Worm (Caenorhabditis elegans) whole organism, late embryonic: ENCODE data around the gene Y69H2.15.

Experiments used
- C38D4.7 ChIP-seq: fragments of 200-800 bp; sonication (Bioruptor generic); optimal IDR thresholded peaks from 2 replicates; lab custom pipeline; 2018; ENCODE audit warnings: mild to moderate bottlenecking, missing genetic modification characterization, moderate library complexity, missing compliant biosample characterization
- F13H6.1 ChIP-seq: sonication (generic microtip); optimal IDR thresholded peaks from 2 replicates; lab custom pipeline; 2016; ENCODE audit warnings: missing genetic modification characterization, missing compliant biosample characterization
- ahr-1 ChIP-seq: sonication (generic microtip); optimal IDR thresholded peaks from 2 replicates; lab custom pipeline; 2016; ENCODE audit warnings: missing genetic modification characterization, missing compliant biosample characterization
- ceh-18 ChIP-seq: sonication (generic microtip); optimal IDR thresholded peaks from 2 replicates; lab custom pipeline; 2016; ENCODE audit warnings: missing genetic modification characterization, missing compliant biosample characterization
- ceh-22 ChIP-seq: sonication (generic microtip); optimal IDR thresholded peaks from 2 replicates; lab custom pipeline; 2017; ENCODE audit warnings: missing biosample characterization, missing genetic modification characterization
- ceh-24 ChIP-seq: sonication (generic microtip); optimal IDR thresholded peaks from 2 replicates; lab custom pipeline; 2016; ENCODE audit warnings: mild to moderate bottlenecking, missing genetic modification characterization, missing compliant biosample characterization
- ceh-31 ChIP-seq: sonication (generic microtip); optimal IDR thresholded peaks from 2 replicates; lab custom pipeline; 2016; ENCODE audit warnings: missing genetic modification characterization, missing compliant biosample characterization
- ceh-34 ChIP-seq: sonication (generic microtip); optimal IDR thresholded peaks from 2 replicates; lab custom pipeline; 2016; ENCODE audit warnings: mild to moderate bottlenecking, missing genetic modification characterization, missing compliant biosample characterization
- ceh-48 ChIP-seq: sonication (generic microtip); optimal IDR thresholded peaks from 2 replicates; lab custom pipeline; 2016; ENCODE audit warnings: missing genetic modification characterization, inconsistent platforms, missing compliant biosample characterization
- ceh-6 ChIP-seq: fragments of 200-800 bp; sonication (Bioruptor generic); optimal IDR thresholded peaks from 2 replicates; lab custom pipeline; 2018; ENCODE audit warnings: mild to moderate bottlenecking, missing genetic modification characterization, missing compliant biosample characterization
- ceh-9 ChIP-seq: sonication (generic microtip); optimal IDR thresholded peaks from 2 replicates; lab custom pipeline; 2016; ENCODE audit warnings: mild to moderate bottlenecking, missing genetic modification characterization, inconsistent platforms, missing compliant biosample characterization
- che-1 ChIP-seq: sonication (generic microtip); optimal IDR thresholded peaks from 2 replicates; lab custom pipeline; 2016; ENCODE audit warnings: mild to moderate bottlenecking, missing genetic modification characterization, missing compliant biosample characterization
- dmd-4 ChIP-seq: sonication (generic microtip); optimal IDR thresholded peaks from 2 replicates; lab custom pipeline; 2016; ENCODE audit warnings: borderline replicate concordance, missing genetic modification characterization, missing compliant biosample characterization
- dve-1 ChIP-seq: sonication (generic microtip); optimal IDR thresholded peaks from 2 replicates; lab custom pipeline; 2017; ENCODE audit warnings: antibody characterized with exemption, mild to moderate bottlenecking, missing genetic modification characterization, missing compliant biosample characterization
- elt-2 ChIP-seq: sonication (generic microtip); optimal IDR thresholded peaks from 2 replicates; lab custom pipeline; 2016; ENCODE audit warnings: missing genetic modification reagents, missing genetic modification characterization, missing compliant biosample characterization
- elt-4 ChIP-seq: sonication (generic microtip); optimal IDR thresholded peaks from 2 replicates; lab custom pipeline; 2016; ENCODE audit warnings: missing genetic modification characterization, missing compliant biosample characterization
- ets-4 ChIP-seq: sonication (generic microtip); optimal IDR thresholded peaks from 2 replicates; lab custom pipeline; 2016; ENCODE audit warnings: missing genetic modification characterization, missing compliant biosample characterization
- fax-1 ChIP-seq: sonication (generic microtip); optimal IDR thresholded peaks from 2 replicates; lab custom pipeline; 2016; ENCODE audit warnings: missing genotype, missing genetic modification characterization, missing compliant biosample characterization
- hlh-13 ChIP-seq: fragments of 200-800 bp; sonication (Bioruptor generic); optimal IDR thresholded peaks from 2 replicates; lab custom pipeline; 2018; ENCODE audit warnings: mild to moderate bottlenecking, missing genetic modification characterization, missing compliant biosample characterization
- hlh-30 ChIP-seq: sonication (generic microtip); optimal IDR thresholded peaks from 2 replicates; lab custom pipeline; 2017; ENCODE audit warnings: antibody characterized with exemption, missing genetic modification characterization, missing compliant biosample characterization; ENCODE audit not compliant: insufficient read depth
- lim-6 ChIP-seq: sonication (generic microtip); optimal IDR thresholded peaks from 2 replicates; lab custom pipeline; 2016; ENCODE audit warnings: missing genetic modification characterization, missing compliant biosample characterization
- madf-2 ChIP-seq: sonication (generic microtip); optimal IDR thresholded peaks from 2 replicates; lab custom pipeline; 2017; ENCODE audit warnings: missing genetic modification characterization, missing compliant biosample characterization
- nhr-11 ChIP-seq: fragments of 150-350 bp; optimal IDR thresholded peaks from 2 replicates; lab custom pipeline; 2014; ENCODE audit warnings: missing biosample characterization, missing genetic modification characterization
- nhr-232 ChIP-seq: sonication (generic microtip); optimal IDR thresholded peaks from 2 replicates; lab custom pipeline; 2016; ENCODE audit warnings: missing genetic modification characterization, missing compliant biosample characterization
- odd-2 ChIP-seq: sonication (generic microtip); optimal IDR thresholded peaks from 2 replicates; lab custom pipeline; 2017; ENCODE audit warnings: antibody characterized with exemption, mild to moderate bottlenecking, missing genetic modification characterization, missing compliant biosample characterization
- pat-9 ChIP-seq: fragments of 200-800 bp; sonication (Bioruptor generic); optimal IDR thresholded peaks from 2 replicates; lab custom pipeline; 2018; ENCODE audit warnings: mild to moderate bottlenecking, missing genetic modification characterization, moderate library complexity, missing compliant biosample characterization
- pha-4 ChIP-seq: fragments of 150-350 bp; optimal IDR thresholded peaks from 2 replicates; lab custom pipeline; 2018; ENCODE audit warnings: missing biosample characterization, missing genetic modification reagents, missing genetic modification characterization
- pqm-1 ChIP-seq: sonication (generic microtip); optimal IDR thresholded peaks from 2 replicates; lab custom pipeline; 2016; ENCODE audit warnings: missing genetic modification characterization, missing compliant biosample characterization
- pros-1 ChIP-seq: fragments of 150-350 bp; optimal IDR thresholded peaks from 2 replicates; lab custom pipeline; 2014; ENCODE audit warnings: missing biosample characterization, missing genetic modification reagents, missing genetic modification characterization
- ref-2 ChIP-seq: sonication (generic microtip); optimal IDR thresholded peaks from 2 replicates; lab custom pipeline; 2016; ENCODE audit warnings: missing genetic modification characterization, missing compliant biosample characterization
- rnt-1 ChIP-seq: sonication (generic microtip); optimal IDR thresholded peaks from 2 replicates; lab custom pipeline; 2016; ENCODE audit warnings: missing genetic modification characterization, missing compliant biosample characterization
- sdc-2 ChIP-seq: sonication (generic microtip); optimal IDR thresholded peaks from 2 replicates; lab custom pipeline; 2016; ENCODE audit warnings: missing genotype, missing genetic modification characterization, missing compliant biosample characterization
- sox-2 ChIP-seq: fragments of 200-800 bp; sonication (Bioruptor generic); IDR thresholded peaks from 2 replicates; pipeline ENCODE4 v1.3.6; 2022; ENCODE audit warnings: missing genetic modification reagents, missing genetic modification characterization, missing compliant biosample characterization
- tbx-2 ChIP-seq: sonication (generic microtip); optimal IDR thresholded peaks from 2 replicates; lab custom pipeline; 2016; ENCODE audit warnings: missing genetic modification characterization, missing compliant biosample characterization
- ttx-3 ChIP-seq: sonication (generic microtip); optimal IDR thresholded peaks from 2 replicates; lab custom pipeline; 2016; ENCODE audit warnings: missing genetic modification reagents, missing genetic modification characterization, missing compliant biosample characterization
- unc-3 ChIP-seq, 2 experiments: fragments of 200-800 bp in 1 of 2; sonication (Bioruptor generic) in 1 of 2; sonication (generic microtip) in 1 of 2; conservative IDR thresholded peaks in 1 of 2; optimal IDR thresholded peaks in 1 of 2; 2 replicates each; pipeline versions ENCODE4 v1.3.6 to Lab custom; 2016 to 2022; ENCODE audit warnings: missing compliant biosample characterization in 2 of 2, missing genetic modification characterization in 2 of 2, missing genetic modification reagents in 1 of 2
- unc-42 ChIP-seq: sonication (generic microtip); optimal IDR thresholded peaks from 2 replicates; lab custom pipeline; 2016; ENCODE audit warnings: missing genotype, missing genetic modification characterization, missing compliant biosample characterization
- unc-55 ChIP-seq: sonication (generic microtip); optimal IDR thresholded peaks from 2 replicates; lab custom pipeline; 2017; ENCODE audit warnings: missing biosample characterization, missing genetic modification reagents, missing genetic modification characterization
- unc-86 ChIP-seq: sonication (generic microtip); optimal IDR thresholded peaks from 2 replicates; lab custom pipeline; 2016; ENCODE audit warnings: missing genetic modification characterization, missing compliant biosample characterization
- zip-5 ChIP-seq: sonication (generic microtip); optimal IDR thresholded peaks from 2 replicates; lab custom pipeline; 2016; ENCODE audit warnings: missing genetic modification characterization, missing compliant biosample characterization

The Y69H2.15 gene

DNA sequence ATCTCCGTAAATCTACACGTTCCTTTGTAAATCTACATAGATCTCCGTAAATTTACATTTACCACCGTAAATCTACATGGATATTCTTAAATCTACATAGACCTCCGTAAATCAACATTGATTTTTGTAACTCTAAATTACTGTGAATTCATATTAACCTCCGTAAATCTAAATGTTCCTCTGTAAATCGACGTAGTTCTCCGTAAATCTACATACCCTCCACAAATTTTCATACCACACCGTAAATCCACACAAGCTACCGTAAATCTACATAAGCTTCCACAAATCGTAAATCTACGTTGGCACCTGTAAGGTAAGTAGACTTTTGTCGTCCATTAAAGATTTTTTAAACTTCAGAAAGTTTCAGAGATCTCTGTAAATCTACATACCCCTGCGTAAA is 41.6 kb downstream of the Y69H2.15 start:
- TF ChIP-seq zip-5 (tag; lab: Kevin White, UChicago) (no peak), che-1 (no peak), sdc-2 (no peak), ceh-34 (tag; lab: Kevin White, UChicago) (no peak), ceh-22 (tag; lab: Kevin White, UChicago) (no peak), ceh-48 (no peak), nhr-232 (no peak), ttx-3 (no peak), unc-3 (GFP tag; conservative IDR thresholded peaks at IDR 0.05; lab: Robert Waterston, UW) (no peak), unc-3 (tag; optimal IDR thresholded peaks at IDR 0.05; lab: Kevin White, UChicago) (no peak), ceh-9 (no peak), elt-4 (tag; lab: Kevin White, UChicago) (no peak), elt-2 (tag; lab: Kevin White, UChicago) (no peak), pros-1 (tag; lab: Kevin White, UChicago) (no peak), dmd-4 (tag; lab: Kevin White, UChicago) (no peak), ets-4 (no peak), unc-86 (tag; lab: Kevin White, UChicago) (no peak), hlh-13 (GFP tag; lab: Kevin White, UChicago) (no peak), F13H6.1 (no peak), ref-2 (no peak)

DNA sequence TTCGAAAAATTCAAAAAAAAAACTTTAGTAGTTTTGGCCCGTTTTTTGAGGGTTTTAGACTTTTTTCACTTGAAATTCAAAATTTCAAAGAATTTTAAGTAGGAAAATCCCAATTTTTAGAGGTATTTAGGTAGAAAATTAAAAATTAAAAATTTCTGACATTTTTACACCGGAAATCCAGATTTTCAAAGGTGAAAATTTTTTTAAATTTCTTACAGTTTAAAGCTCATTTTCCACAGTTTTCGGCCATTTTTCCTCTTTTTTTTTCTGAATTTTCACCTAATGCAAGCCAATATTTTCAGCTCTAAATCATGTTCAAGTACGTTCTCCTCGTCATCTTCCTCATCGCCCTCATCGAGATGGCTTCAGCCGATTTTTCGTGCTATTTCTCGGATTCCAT is 44.3 kb downstream of the Y69H2.15 start, which contains the start of gene txt-14:
txt-14 (plus strand) TSS at position 301 of the 400 bp plus-strand sequence.
- TF ChIP-seq pros-1 (tag; lab: Kevin White, UChicago): no peak
- TF ChIP-seq sox-2: no peak
- TF ChIP-seq hlh-13 (GFP tag; lab: Kevin White, UChicago): no peak
- TF ChIP-seq pha-4 (tag; lab: Kevin White, UChicago): no peak
- no peak for TF ChIP-seq fax-1 (tag; lab: Kevin White, UChicago)
- TF ChIP-seq pqm-1 (tag; lab: Kevin White, UChicago): no peak
- TF ChIP-seq che-1: no peak
- TF ChIP-seq elt-4 (tag; lab: Kevin White, UChicago): no peak
- no peak for TF ChIP-seq pat-9
- no peak for TF ChIP-seq ceh-31 (tag; lab: Kevin White, UChicago)
- no peak for TF ChIP-seq unc-42 (tag; lab: Kevin White, UChicago)
- TF ChIP-seq ceh-6: no peak

DNA sequence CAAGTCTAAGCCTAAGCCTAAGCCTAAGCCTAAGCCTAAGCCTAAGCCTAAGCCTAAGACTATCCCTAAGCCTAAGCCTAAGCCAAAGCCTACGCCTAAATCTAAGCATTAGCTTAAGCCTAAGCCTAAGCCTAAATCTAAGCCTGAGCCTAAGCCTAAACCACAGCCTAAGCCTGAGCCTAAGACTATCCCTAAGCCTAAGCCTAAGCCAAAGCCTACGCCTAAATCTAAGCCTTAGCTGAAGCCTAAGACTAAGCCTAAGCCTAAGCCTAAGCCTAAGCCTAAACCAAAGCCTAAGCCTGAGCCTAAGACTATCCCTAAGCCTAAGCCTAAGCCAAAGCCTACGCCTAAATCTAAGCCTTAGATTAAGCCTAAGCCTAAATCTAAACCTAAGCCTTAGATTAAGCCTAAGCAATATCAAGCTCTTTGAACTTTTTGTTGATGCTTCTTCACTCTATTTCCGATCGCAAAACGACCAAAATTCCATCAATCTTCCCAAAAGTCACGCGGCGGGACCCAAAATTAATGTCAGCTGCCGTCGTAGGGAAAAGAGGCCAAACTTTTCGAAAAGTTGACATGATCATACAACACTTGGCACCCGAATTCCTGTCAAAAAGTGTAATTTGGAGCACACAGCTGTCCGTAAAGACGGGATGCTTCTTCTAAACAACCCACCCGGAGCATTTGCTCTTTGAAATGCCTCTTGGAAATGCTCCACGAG is 45.1 kb downstream of the Y69H2.15 start:
- TF ChIP-seq che-1 (no peak), odd-2 (tag; lab: Kevin White, UChicago) (no peak), ceh-31 (tag; lab: Kevin White, UChicago) (no peak), hlh-30 (peak; percentile 11), ceh-18 (tag; lab: Kevin White, UChicago) (peak; percentile 67), ceh-34 (tag; lab: Kevin White, UChicago) (no peak), nhr-11 (tag; lab: Kevin White, UChicago) (no peak), C38D4.7 (GFP tag; lab: Kevin White, UChicago) (no peak), ceh-24 (no peak), tbx-2 (tag; lab: Kevin White, UChicago) (peak; percentile 15), unc-55 (GFP tag; lab: Kevin White, UChicago) (peak; percentile 97), rnt-1 (tag; lab: Kevin White, UChicago) (peak; percentile 38), pqm-1 (tag; lab: Kevin White, UChicago) (no peak), dve-1 (tag; lab: Kevin White, UChicago) (peak; percentile 83), ahr-1 (no peak), F13H6.1 (no peak), pat-9 (no peak), madf-2 (tag; lab: Kevin White, UChicago) (no peak), lim-6 (no peak)
